Worm (Caenorhabditis elegans) whole organism, midembryonic: ENCODE results near the gene F41B5.12.
"Not testable (repeated sequence)": the region's sequence is repeated elsewhere in the genome, so short reads cannot be mapped to it uniquely, and the experiment has no call there.

Experiments used
- T22C8.4 ChIP-seq: fragments of 200-800 bp; sonication (Bioruptor generic); IDR thresholded peaks from 2 replicates; pipeline ENCODE4 v1.3.6; 2022; ENCODE audit warnings: missing genetic modification characterization, missing compliant biosample characterization
- cog-1 ChIP-seq: sonication (generic microtip); optimal IDR thresholded peaks from 2 replicates; lab custom pipeline; 2016; ENCODE audit warnings: missing genetic modification characterization, missing compliant biosample characterization
- flt-1 ChIP-seq: fragments of 200-800 bp; sonication (Bioruptor generic); IDR thresholded peaks from 2 replicates; pipeline ENCODE4 v1.3.6; 2022; ENCODE audit warnings: missing genetic modification characterization, missing compliant biosample characterization
- klf-2 ChIP-seq: fragments of 200-800 bp; sonication (Bioruptor generic); conservative IDR thresholded peaks from 2 replicates; pipeline ENCODE4 v1.3.6; 2022; ENCODE audit warnings: missing genetic modification reagents, missing genetic modification characterization, missing compliant biosample characterization
- med-1 ChIP-seq: sonication (generic microtip); optimal IDR thresholded peaks from 2 replicates; lab custom pipeline; 2017; ENCODE audit warnings: missing genetic modification characterization, mild to moderate bottlenecking, missing compliant biosample characterization, antibody characterized with exemption, missing genetic modification reagents; ENCODE audit not compliant: insufficient read depth
- ref-1 ChIP-seq: fragments of 200-800 bp; sonication (Bioruptor generic); conservative IDR thresholded peaks from 2 replicates; pipeline ENCODE4 v1.3.6; 2022; ENCODE audit warnings: missing genetic modification reagents, missing genetic modification characterization, missing compliant biosample characterization
- tab-1 ChIP-seq: fragments of 200-800 bp; sonication (Bioruptor generic); IDR thresholded peaks from 2 replicates; pipeline ENCODE4 v1.3.6; 2022; ENCODE audit warnings: missing genetic modification characterization, missing compliant biosample characterization
- ztf-23 ChIP-seq: fragments of 200-800 bp; sonication (Bioruptor generic); IDR thresholded peaks from 2 replicates; pipeline ENCODE4 v1.3.6; 2022; ENCODE audit warnings: missing genetic modification reagents, missing genetic modification characterization, missing compliant biosample characterization
- ztf-29 ChIP-seq: fragments of 200-800 bp; sonication (Bioruptor generic); IDR thresholded peaks from 2 replicates; pipeline ENCODE4 v1.3.6; 2022; ENCODE audit warnings: missing genetic modification reagents, missing genetic modification characterization, missing compliant biosample characterization

F41B5.12 gene

ce11 chrV:2255191-2255590 is 5.6 kb upstream of the F41B5.12 start, which contains the start of gene F41B5.1:
Gene F41B5.1 (plus strand): TSS chrV:2255533.
- TF ChIP-seq T22C8.4; ztf-29 (GFP tag; lab: Robert Waterston, UW); ztf-23: not testable (repeated sequence)

- TF ChIP-seq ztf-29 (GFP tag; lab: Robert Waterston, UW), result no peak
- TF ChIP-seq ztf-23, result no peak
- TF ChIP-seq klf-2 (GFP tag; lab: Robert Waterston, UW), result no peak
- TF ChIP-seq cog-1 (tag; lab: Kevin White, UChicago), result no peak
- no peak for TF ChIP-seq ref-1 (GFP tag; lab: Robert Waterston, UW)
These were observed 1.0 kb upstream of the F41B5.12 start, which contains the start of gene nhr-182 for ce11 chrV:2259750-2260149. Gene nhr-182 (minus strand): TSS chrV:2259927.

ce11 chrV:2264455-2264854 is 3.7 kb downstream of the F41B5.12 start, which contains the start of gene nhr-183:
Gene nhr-183 (minus strand): TSS chrV:2264634.
- TF ChIP-seq ztf-23 (no peak), cog-1 (tag; lab: Kevin White, UChicago) (no peak), klf-2 (GFP tag; lab: Robert Waterston, UW) (no peak), ref-1 (GFP tag; lab: Robert Waterston, UW) (no peak), med-1 (GFP tag; lab: Kevin White, UChicago) (no peak)

- TF ChIP-seq klf-2 (GFP tag; lab: Robert Waterston, UW), result no peak
- TF ChIP-seq ref-1 (GFP tag; lab: Robert Waterston, UW), result no peak
- no peak for TF ChIP-seq ztf-29 (GFP tag; lab: Robert Waterston, UW)
- no peak for TF ChIP-seq flt-1
- TF ChIP-seq ztf-23, result no peak
These were observed 4.2 kb downstream of the F41B5.12 start for ce11 chrV:2264925-2265324.

ce11 chrV:2266958-2267357 is 6.2 kb downstream of the F41B5.12 start, which contains the start of gene nhr-275:
Gene nhr-275 (minus strand): TSS chrV:2267058.
- no peak for TF ChIP-seq ztf-23
- TF ChIP-seq med-1 (GFP tag; lab: Kevin White, UChicago), result no peak
- no peak for TF ChIP-seq T22C8.4
- TF ChIP-seq tab-1, result no peak
- TF ChIP-seq flt-1, result no peak
- TF ChIP-seq klf-2 (GFP tag; lab: Robert Waterston, UW), result no peak
- no peak for TF ChIP-seq ztf-29 (GFP tag; lab: Robert Waterston, UW)
- no peak for TF ChIP-seq cog-1 (tag; lab: Kevin White, UChicago)
- TF ChIP-seq ref-1 (GFP tag; lab: Robert Waterston, UW), result no peak

- TF ChIP-seq flt-1 (no peak), ref-1 (GFP tag; lab: Robert Waterston, UW) (no peak), ztf-23 (no peak), klf-2 (GFP tag; lab: Robert Waterston, UW) (no peak), med-1 (GFP tag; lab: Kevin White, UChicago) (no peak), ztf-29 (GFP tag; lab: Robert Waterston, UW) (no peak), tab-1 (no peak), cog-1 (tag; lab: Kevin White, UChicago) (no peak), T22C8.4 (no peak)
These were observed 11.0 kb downstream of the F41B5.12 start, which contains the start of gene Y5H2A.1 for ce11 chrV:2271750-2272149. Gene Y5H2A.1 (minus strand): TSS chrV:2271850.

ce11 chrV:2274253-2274892 is 13.6 kb downstream of the F41B5.12 start, which contains the start of the genes Y5H2A.4 and abu-4:
Gene Y5H2A.4 (minus strand): TSS chrV:2274353.
Gene abu-4 (plus strand): TSS chrV:2274842.
- TF ChIP-seq flt-1, result no peak
- TF ChIP-seq klf-2 (GFP tag; lab: Robert Waterston, UW), result no peak
- no peak for TF ChIP-seq T22C8.4

ce11 chrV:2277260-2277659 is 16.5 kb downstream of the F41B5.12 start:
- TF ChIP-seq ztf-23 (no peak), T22C8.4 (no peak)

ce11 chrV:2278052-2278451 is 17.3 kb downstream of the F41B5.12 start, which contains the start of gene nhr-59:
Gene nhr-59 (minus strand): TSS chrV:2278265.
- TF ChIP-seq flt-1 (no peak), cog-1 (tag; lab: Kevin White, UChicago) (no peak), ztf-23 (no peak), ref-1 (GFP tag; lab: Robert Waterston, UW) (no peak), ztf-29 (GFP tag; lab: Robert Waterston, UW) (no peak), klf-2 (GFP tag; lab: Robert Waterston, UW) (no peak), tab-1 (no peak), med-1 (GFP tag; lab: Kevin White, UChicago) (no peak), T22C8.4 (no peak)

ce11 chrV:2278543-2278942 is 17.8 kb downstream of the F41B5.12 start, which contains the start of gene fbxa-137:
Gene fbxa-137 (plus strand): TSS chrV:2278816.
- TF ChIP-seq cog-1 (tag; lab: Kevin White, UChicago) (peak; percentile 67), ztf-29 (GFP tag; lab: Robert Waterston, UW) (no peak)

- TF ChIP-seq ztf-23 (no peak), T22C8.4 (no peak), cog-1 (tag; lab: Kevin White, UChicago) (peak; percentile 18)
These were observed 20.7 kb downstream of the F41B5.12 start, which contains the start of gene nhr-228 for ce11 chrV:2281499-2281898. Gene nhr-228 (plus strand): TSS chrV:2281759.
